Worm (Caenorhabditis elegans): ENCODE results near the gene uaf-2.

uaf-2 gene

ce11 chrIV:17116345-17116744 lies 2.2 kb downstream of the uaf-2 start, which contains the start of gene cyn-13 (continued):
- TF ChIP-seq ztf-28 (GFP tag; IDR thresholded peaks at IDR 0.05): no peak
- TF ChIP-seq pha-4 (tag; optimal IDR thresholded peaks at IDR 0.05): no peak
- no peak for TF ChIP-seq nfya-1 (tag; optimal IDR thresholded peaks at IDR 0.05; ENCODE audit: borderline replicate concordance, insufficient read depth)
- TF ChIP-seq hlh-26 (GFP tag; conservative IDR thresholded peaks at IDR 0.05): no peak
- peak; percentile 54 for TF ChIP-seq hrde-1 (tag; optimal IDR thresholded peaks at IDR 0.05; ENCODE audit: borderline replicate concordance)
- no peak for TF ChIP-seq C06A6.2 (GFP tag; conservative IDR thresholded peaks at IDR 0.05)
- no peak for TF ChIP-seq rpc-1 (optimal IDR thresholded peaks at IDR 0.05)
- TF ChIP-seq rpc-1 (tag; optimal IDR thresholded peaks at IDR 0.05): no peak
- TF ChIP-seq repo-1 (tag; optimal IDR thresholded peaks at IDR 0.05): no peak
- no peak for TF ChIP-seq xnd-1 (tag; optimal IDR thresholded peaks at IDR 0.05)
- no peak for TF ChIP-seq nhr-90 (tag; optimal IDR thresholded peaks at IDR 0.05)
- TF ChIP-seq let-607 (tag; optimal IDR thresholded peaks at IDR 0.05): no peak
- no peak for TF ChIP-seq athp-1 (tag; optimal IDR thresholded peaks at IDR 0.05)
- no peak for TF ChIP-seq rec-8 (tag; optimal IDR thresholded peaks at IDR 0.05)
- TF ChIP-seq tbp1 (GFP tag; optimal IDR thresholded peaks at IDR 0.05): no peak
- TF ChIP-seq F57C9.4 (tag; optimal IDR thresholded peaks at IDR 0.05): no peak
- no peak for TF ChIP-seq madf-10 (tag; optimal IDR thresholded peaks at IDR 0.05)
- no peak for TF ChIP-seq chd-7 (tag; optimal IDR thresholded peaks at IDR 0.05)
- TF ChIP-seq F23B12.7 (tag; optimal IDR thresholded peaks at IDR 0.05; ENCODE audit: insufficient read depth): no peak
- no peak for TF ChIP-seq F39B2.1 (GFP tag; IDR thresholded peaks at IDR 0.05)
- TF ChIP-seq D2030.7 (GFP tag; IDR thresholded peaks at IDR 0.05): no peak
- no peak for TF ChIP-seq Y95B8A.8 (GFP tag; IDR thresholded peaks at IDR 0.05)
- TF ChIP-seq Y56A3A.18 (GFP tag; IDR thresholded peaks at IDR 0.05): 0 out of 2 replicates have a peak, but pooled peaks have one; percentile 16
- no peak for TF ChIP-seq dpff-1 (tag; optimal IDR thresholded peaks at IDR 0.05)
- TF ChIP-seq gei-17 (GFP tag; optimal IDR thresholded peaks at IDR 0.05): no peak
- no peak for TF ChIP-seq bed-1 (GFP tag; IDR thresholded peaks at IDR 0.05)
- no peak for TF ChIP-seq nhr-27 (tag; optimal IDR thresholded peaks at IDR 0.05)
- TF ChIP-seq B0336.3 (GFP tag; IDR thresholded peaks at IDR 0.05): no peak
- TF ChIP-seq ztf-18 (tag; optimal IDR thresholded peaks at IDR 0.05): no peak
- TF ChIP-seq mcd-1 (GFP tag; IDR thresholded peaks at IDR 0.05): 0 out of 2 replicates have a peak, but pooled peaks have one; percentile 20
- TF ChIP-seq Y53F4B.3 (GFP tag; IDR thresholded peaks at IDR 0.05): no peak
- TF ChIP-seq pbrm-1 (GFP tag; IDR thresholded peaks at IDR 0.05): no peak
- no peak for TF ChIP-seq sea-2 (GFP tag; IDR thresholded peaks at IDR 0.05)
- TF ChIP-seq madf-6 (GFP tag; IDR thresholded peaks at IDR 0.05): peak; percentile 25; the same call in 1 of the 2 replicates
- TF ChIP-seq ceh-100 (GFP tag; IDR thresholded peaks at IDR 0.05): no peak
- TF ChIP-seq mel-28 (tag; optimal IDR thresholded peaks at IDR 0.05; ENCODE audit: borderline replicate concordance): no peak
- no peak for TF ChIP-seq nhr-179 (tag; optimal IDR thresholded peaks at IDR 0.05)
- TF ChIP-seq him-1 (tag; optimal IDR thresholded peaks at IDR 0.05): no peak
- no peak for TF ChIP-seq dpl-1 (GFP tag; optimal IDR thresholded peaks at IDR 0.05)
- no peak for TF ChIP-seq aptf-2 (GFP tag; conservative IDR thresholded peaks at IDR 0.05)
- no peak for TF ChIP-seq ama-1 (optimal IDR thresholded peaks at IDR 0.05)
- no peak for TF ChIP-seq ama-1 (GFP tag; optimal IDR thresholded peaks at IDR 0.05)
- TF ChIP-seq B0261.1 (tag; optimal IDR thresholded peaks at IDR 0.05): no peak
- no peak for TF ChIP-seq unc-62 (GFP tag; optimal IDR thresholded peaks at IDR 0.05)
- TF ChIP-seq ceh-79 (tag; optimal IDR thresholded peaks at IDR 0.05): no peak
- TF ChIP-seq K12H6.12 (tag; optimal IDR thresholded peaks at IDR 0.05): no peak
- no peak for TF ChIP-seq ccch-3 (GFP tag; optimal IDR thresholded peaks at IDR 0.05)
- no peak for TF ChIP-seq F10E7.11 (tag; optimal IDR thresholded peaks at IDR 0.05)
- TF ChIP-seq ztf-26 (tag; optimal IDR thresholded peaks at IDR 0.05): no peak
- no peak for TF ChIP-seq atf-7 (tag; optimal IDR thresholded peaks at IDR 0.05)
- TF ChIP-seq aptf-3 (GFP tag; IDR thresholded peaks at IDR 0.05): no peak
